Fruit fly (Drosophila melanogaster): ENCODE measurements around the gene wb.

Gene wb

dm6 chr2L:14355852-14356174, 93.0 kb downstream of the wb start:
- no peak for TF ChIP-seq noc (tag; optimal IDR thresholded peaks at IDR 0.05)

- TF ChIP-seq noc (tag; optimal IDR thresholded peaks at IDR 0.05): no peak
These were observed 93.5 kb downstream of the wb start for dm6 chr2L:14356279-14356678.

- TF ChIP-seq noc (tag; optimal IDR thresholded peaks at IDR 0.05): no peak
These were observed 94.1 kb downstream of the wb start for dm6 chr2L:14356793-14357372.

dm6 chr2L:14358780-14359462, 96.1 kb downstream of the wb start, which contains the start of gene Pgant35A:
TSS of gene Pgant35A (plus strand) at chr2L:14359252.
- TF ChIP-seq noc (tag; optimal IDR thresholded peaks at IDR 0.05): peak; percentile 43

dm6 chr2L:14361281-14361680, 98.5 kb downstream of the wb start:
- TF ChIP-seq noc (tag; optimal IDR thresholded peaks at IDR 0.05): no peak

dm6 chr2L:14361736-14362180, 98.9 kb downstream of the wb start, which contains the start of gene spel1:
TSS of gene spel1 (plus strand) at chr2L:14362069.
- peak; percentile 43 for TF ChIP-seq noc (tag; optimal IDR thresholded peaks at IDR 0.05)

dm6 chr2L:14366590-14367273, 103.9 kb downstream of the wb start:
- TF ChIP-seq noc (tag; optimal IDR thresholded peaks at IDR 0.05): no peak

- no peak for TF ChIP-seq noc (tag; optimal IDR thresholded peaks at IDR 0.05)
These were observed 104.4 kb downstream of the wb start for dm6 chr2L:14367274-14367669.

- TF ChIP-seq noc (tag; optimal IDR thresholded peaks at IDR 0.05): no peak
These were observed 106.0 kb downstream of the wb start for dm6 chr2L:14368833-14369232.

- TF ChIP-seq noc (tag; optimal IDR thresholded peaks at IDR 0.05): no peak
These were observed 107.3 kb downstream of the wb start for dm6 chr2L:14369933-14370776.

- TF ChIP-seq noc (tag; optimal IDR thresholded peaks at IDR 0.05): no peak
These were observed 107.9 kb downstream of the wb start for dm6 chr2L:14370777-14371096.

- TF ChIP-seq noc (tag; optimal IDR thresholded peaks at IDR 0.05): peak; percentile 91
These were observed 109.5 kb downstream of the wb start for dm6 chr2L:14372254-14372717.

- TF ChIP-seq noc (tag; optimal IDR thresholded peaks at IDR 0.05): peak; percentile 1
These were observed 110.4 kb downstream of the wb start for dm6 chr2L:14373250-14373649.

- no peak for TF ChIP-seq noc (tag; optimal IDR thresholded peaks at IDR 0.05)
These were observed 111.2 kb downstream of the wb start for dm6 chr2L:14374024-14374423.

- peak; percentile 62 for TF ChIP-seq noc (tag; optimal IDR thresholded peaks at IDR 0.05)
These were observed 113.8 kb downstream of the wb start for dm6 chr2L:14376484-14377254.
